Worm (Caenorhabditis elegans): ENCODE results near the gene his-24.

The his-24 gene

DNA sequence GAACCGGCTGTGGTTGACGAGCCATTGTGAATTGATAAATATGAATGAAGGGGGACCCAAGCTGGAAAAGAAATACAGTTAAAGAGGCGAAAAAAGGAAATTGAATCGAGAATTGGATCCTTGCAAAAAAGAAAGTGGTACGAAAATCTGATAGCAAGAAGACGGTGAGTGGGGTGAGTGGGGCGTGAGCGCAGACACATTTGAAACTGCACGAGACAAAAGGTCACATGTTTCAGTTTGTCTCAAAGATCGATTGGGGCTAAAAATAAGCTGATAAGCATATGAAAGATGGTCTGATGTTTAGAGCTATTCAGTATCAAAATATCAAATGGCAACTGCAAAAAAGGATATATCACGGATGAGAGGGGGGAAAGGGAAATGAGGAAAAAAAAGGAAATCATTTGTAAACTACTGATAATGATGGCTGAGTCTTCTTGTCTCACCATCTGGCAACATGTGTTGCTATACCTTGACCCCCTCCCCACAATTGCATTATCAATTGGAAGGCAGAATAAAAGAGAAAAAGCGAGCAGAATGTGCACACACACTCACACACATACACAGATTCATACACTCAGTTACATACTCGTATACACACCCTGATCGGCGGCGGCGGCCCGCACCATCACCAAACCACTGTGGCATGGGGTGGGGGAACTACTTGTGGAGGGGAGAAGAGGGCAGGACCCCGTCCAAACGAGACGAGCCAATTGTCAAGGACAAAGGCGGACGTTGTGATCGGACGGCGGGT lies 14.1 kb downstream of the his-24 start, which contains the start of gene M163.1:
Gene M163.1 (minus strand): TSS at position 25 of the 751 bp plus-strand sequence.
- TF ChIP-seq nhr-237 (tag; optimal IDR thresholded peaks at IDR 0.05) (no peak), pqm-1 (tag; optimal IDR thresholded peaks at IDR 0.05) (peak; percentile 13), sea-2 (GFP tag; optimal IDR thresholded peaks at IDR 0.05) (no peak), unc-62 (GFP tag; optimal IDR thresholded peaks at IDR 0.05) (no peak), fkh-2 (tag; optimal IDR thresholded peaks at IDR 0.05) (no peak), nhr-25 (tag; optimal IDR thresholded peaks at IDR 0.05) (peak; percentile 55), snpc-4 (tag; optimal IDR thresholded peaks at IDR 0.05) (no peak), elt-2 (tag; optimal IDR thresholded peaks at IDR 0.05) (peak; percentile 45), elt-3 (tag; optimal IDR thresholded peaks at IDR 0.05) (no peak), lin-39 (tag; optimal IDR thresholded peaks at IDR 0.05) (peak; percentile 16), ceh-28 (tag; optimal IDR thresholded peaks at IDR 0.05) (no peak), aly-2 (tag; optimal IDR thresholded peaks at IDR 0.05) (no peak), ZK546.5 (tag; optimal IDR thresholded peaks at IDR 0.05) (no peak), jun-1 (tag; optimal IDR thresholded peaks at IDR 0.05) (no peak), mdl-1 (tag; optimal IDR thresholded peaks at IDR 0.05) (peak; percentile 21), nfya-1 (tag; optimal IDR thresholded peaks at IDR 0.05; ENCODE audit: insufficient read depth) (peak; percentile 0), egl-5 (tag; optimal IDR thresholded peaks at IDR 0.05) (no peak)

ce11 chrX:14504551-14504902 lies 14.6 kb downstream of the his-24 start:
- TF ChIP-seq elt-2 (tag; optimal IDR thresholded peaks at IDR 0.05) (peak; percentile 87), pqm-1 (tag; optimal IDR thresholded peaks at IDR 0.05) (peak; percentile 40), nhr-67 (tag; optimal IDR thresholded peaks at IDR 0.05) (no peak), jun-1 (tag; optimal IDR thresholded peaks at IDR 0.05) (peak; percentile 34), daf-12 (tag; optimal IDR thresholded peaks at IDR 0.05) (no peak), egl-5 (tag; optimal IDR thresholded peaks at IDR 0.05) (no peak), nhr-77 (tag; optimal IDR thresholded peaks at IDR 0.05) (no peak), snpc-4 (tag; optimal IDR thresholded peaks at IDR 0.05) (no peak), zag-1 (tag; optimal IDR thresholded peaks at IDR 0.05) (no peak), nhr-237 (tag; optimal IDR thresholded peaks at IDR 0.05) (no peak), lin-39 (tag; optimal IDR thresholded peaks at IDR 0.05) (no peak), aly-2 (tag; optimal IDR thresholded peaks at IDR 0.05) (no peak)

DNA sequence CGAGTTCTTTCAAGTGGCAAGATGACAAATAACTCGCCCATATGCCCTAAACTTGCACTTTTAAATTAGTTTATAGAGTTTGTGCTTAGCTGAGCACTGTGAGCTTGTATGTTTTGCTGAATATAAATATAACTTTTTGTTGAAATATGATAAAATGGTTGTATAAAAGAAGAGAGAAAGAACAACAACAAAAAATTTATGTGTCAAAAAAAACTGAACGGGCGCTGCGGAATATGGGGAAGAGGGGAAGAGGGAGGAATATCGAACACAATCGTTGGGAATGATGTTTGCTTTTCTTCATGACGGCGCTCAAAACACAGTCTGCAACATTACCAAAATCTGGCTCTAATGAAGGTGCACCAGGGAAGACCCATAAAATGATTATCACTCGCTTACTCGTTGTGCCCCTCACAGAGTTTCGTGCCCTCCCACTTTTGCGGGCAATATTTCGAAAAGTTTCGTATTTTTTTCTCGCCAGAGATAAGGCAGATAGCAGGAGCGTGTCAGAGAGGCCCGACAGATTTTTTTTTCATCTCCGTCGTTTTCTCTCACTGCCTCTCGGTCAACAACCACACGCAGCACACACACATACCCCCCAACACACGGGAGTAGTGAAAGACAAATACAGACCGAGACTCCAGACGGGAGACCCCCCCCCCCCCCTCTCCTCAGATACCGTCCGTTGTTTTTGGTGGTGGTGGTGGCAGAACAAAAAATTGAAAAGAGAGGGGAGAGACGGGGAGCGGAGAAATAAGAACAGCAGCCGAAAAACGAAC lies 15.9 kb downstream of the his-24 start:
- no peak for TF ChIP-seq nhr-28 (tag; optimal IDR thresholded peaks at IDR 0.05)
- no peak for TF ChIP-seq nhr-67 (tag; optimal IDR thresholded peaks at IDR 0.05)
- no peak for TF ChIP-seq nfya-1 (tag; optimal IDR thresholded peaks at IDR 0.05; ENCODE audit: insufficient read depth)
- no peak for TF ChIP-seq eor-1 (tag; optimal IDR thresholded peaks at IDR 0.05)
- peak; percentile 94 for TF ChIP-seq pha-4 (tag; optimal IDR thresholded peaks at IDR 0.05)
- no peak for TF ChIP-seq nhr-76 (tag; optimal IDR thresholded peaks at IDR 0.05)
- peak; percentile 66 for TF ChIP-seq jun-1 (tag; optimal IDR thresholded peaks at IDR 0.05)
- TF ChIP-seq skn-1 (tag; optimal IDR thresholded peaks at IDR 0.05), result no peak
- TF ChIP-seq ceh-82 (tag; optimal IDR thresholded peaks at IDR 0.05), result no peak
- no peak for TF ChIP-seq ama-1 (optimal IDR thresholded peaks at IDR 0.05)
- TF ChIP-seq nhr-43 (tag; optimal IDR thresholded peaks at IDR 0.05; ENCODE audit: poor library complexity, severe bottlenecking), result no peak
- peak; percentile 56 for TF ChIP-seq nhr-77 (tag; optimal IDR thresholded peaks at IDR 0.05)
- TF ChIP-seq mml-1 (tag; optimal IDR thresholded peaks at IDR 0.05), result no peak
- TF ChIP-seq mdl-1 (tag; optimal IDR thresholded peaks at IDR 0.05), result peak; percentile 30
- TF ChIP-seq nhr-25 (tag; optimal IDR thresholded peaks at IDR 0.05), result no peak
- peak in 2 of 3 experiments; percentile 28 to 70 for TF ChIP-seq elt-3 (tag; optimal IDR thresholded peaks at IDR 0.05)
- TF ChIP-seq ceh-9 (tag; optimal IDR thresholded peaks at IDR 0.05), result no peak
- peak; percentile 94 for TF ChIP-seq elt-2 (tag; optimal IDR thresholded peaks at IDR 0.05)
- no peak for TF ChIP-seq unc-62 (GFP tag; optimal IDR thresholded peaks at IDR 0.05)
- no peak for TF ChIP-seq snpc-4 (tag; optimal IDR thresholded peaks at IDR 0.05)
- peak; percentile 50 for TF ChIP-seq egl-27 (tag; optimal IDR thresholded peaks at IDR 0.05)
- peak; percentile 66 for TF ChIP-seq pqm-1 (tag; optimal IDR thresholded peaks at IDR 0.05)
- peak; percentile 33 for TF ChIP-seq R02D3.7 (tag; optimal IDR thresholded peaks at IDR 0.05)
- TF ChIP-seq hmg-11 (tag; optimal IDR thresholded peaks at IDR 0.05), result peak; percentile 35
- no peak for TF ChIP-seq sea-2 (GFP tag; optimal IDR thresholded peaks at IDR 0.05)
- TF ChIP-seq lsy-12 (tag; optimal IDR thresholded peaks at IDR 0.05), result no peak
- TF ChIP-seq fkh-2 (tag; optimal IDR thresholded peaks at IDR 0.05), result no peak
